Fruit fly (Drosophila melanogaster) whole organism, embryonic: Measurements from ENCODE around the gene CG32668.

Source experiments
- Aef1 ChIP-seq: fragments of 200-800 bp; sonication (Bioruptor generic); IDR thresholded peaks from 3 replicates; pipeline ENCODE4 v1.3.6; 2022; ENCODE audit warnings: missing biosample characterization, missing genetic modification characterization
- BtbVII ChIP-seq: fragments of 200-800 bp; sonication (Bioruptor generic); optimal IDR thresholded peaks from 3 replicates; lab custom pipeline; 2017; ENCODE audit warnings: missing biosample characterization, mild to moderate bottlenecking, missing genetic modification characterization
- C15 ChIP-seq: fragments of 200-800 bp; sonication (Bioruptor generic); IDR thresholded peaks from 3 replicates; pipeline ENCODE4 v1.3.6; 2022; ENCODE audit warnings: missing biosample characterization, missing genetic modification characterization
- CG11085 ChIP-seq: fragments of 200-800 bp; sonication (Bioruptor generic); IDR thresholded peaks from 2 replicates; pipeline ENCODE4 v1.3.6; 2022; ENCODE audit warnings: missing biosample characterization, missing genetic modification characterization
- CG12236 ChIP-seq: fragments of 200-800 bp; sonication (Bioruptor generic); optimal IDR thresholded peaks from 2 replicates; lab custom pipeline; 2016; ENCODE audit warnings: missing biosample characterization, missing genetic modification characterization
- CG12391 ChIP-seq: fragments of 200-800 bp; sonication (Bioruptor generic); optimal IDR thresholded peaks from 3 replicates; lab custom pipeline; 2018; ENCODE audit warnings: missing biosample characterization, mild to moderate bottlenecking, missing genetic modification characterization, moderate library complexity
- CG12659 ChIP-seq: fragments of 200-800 bp; sonication (Bioruptor generic); optimal IDR thresholded peaks from 3 replicates; lab custom pipeline; 2017; ENCODE audit warnings: mild to moderate bottlenecking, missing biosample characterization, missing genetic modification reagents, missing genetic modification characterization
- CG14667 ChIP-seq: fragments of 200-800 bp; sonication (Bioruptor generic); IDR thresholded peaks from 2 replicates; pipeline ENCODE4 v1.3.6; 2022; ENCODE audit warnings: missing biosample characterization, missing genetic modification characterization
- CG17612 ChIP-seq: fragments of 200-800 bp; sonication (Bioruptor generic); IDR thresholded peaks from 2 replicates; pipeline ENCODE4 v1.3.6; 2022; ENCODE audit warnings: missing biosample characterization, missing genetic modification characterization
- CG18011 ChIP-seq: fragments of 200-800 bp; sonication (Bioruptor generic); optimal IDR thresholded peaks from 2 replicates; lab custom pipeline; 2017; ENCODE audit warnings: missing biosample characterization, missing genetic modification characterization, mild to moderate bottlenecking, moderate library complexity, missing genotype
- CG18262 ChIP-seq: fragments of 200-800 bp; optimal IDR thresholded peaks from 3 replicates; lab custom pipeline; 2019; ENCODE audit warnings: missing biosample characterization, mild to moderate bottlenecking, missing genetic modification characterization, moderate library complexity
- CG2712 ChIP-seq: fragments of 200-800 bp; optimal IDR thresholded peaks from 3 replicates; lab custom pipeline; 2019; ENCODE audit warnings: missing biosample characterization, mild to moderate bottlenecking, missing genetic modification characterization, moderate library complexity
- CG43689 ChIP-seq: fragments of 200-800 bp; sonication (Bioruptor generic); IDR thresholded peaks from 2 replicates; pipeline ENCODE4 v1.3.6; 2022; ENCODE audit warnings: missing biosample characterization, missing genetic modification characterization
- CG4617 ChIP-seq: fragments of 200-800 bp; sonication (Bioruptor generic); optimal IDR thresholded peaks from 3 replicates; lab custom pipeline; 2016; ENCODE audit warnings: missing biosample characterization, missing genetic modification characterization, borderline replicate concordance
- CG9876 ChIP-seq: fragments of 200-800 bp; sonication (Bioruptor generic); optimal IDR thresholded peaks from 2 replicates; lab custom pipeline; 2016; ENCODE audit warnings: missing biosample characterization, missing genetic modification characterization
- Doc3 ChIP-seq: fragments of 200-800 bp; sonication (Bioruptor generic); IDR thresholded peaks from 3 replicates; pipeline ENCODE4 v1.3.6; 2022; ENCODE audit warnings: missing biosample characterization, missing genetic modification characterization; ENCODE audit not compliant: partially characterized antibody
- HLH54F ChIP-seq: fragments of 200-800 bp; sonication (Bioruptor generic); optimal IDR thresholded peaks from 3 replicates; lab custom pipeline; 2016; ENCODE audit warnings: missing biosample characterization, missing genetic modification characterization
- MTF-1 ChIP-seq: fragments of 200-800 bp; sonication (Bioruptor generic); optimal IDR thresholded peaks from 2 replicates; lab custom pipeline; 2018; ENCODE audit warnings: missing biosample characterization, mild to moderate bottlenecking, missing genetic modification characterization, borderline replicate concordance
- Nf-YC ChIP-seq: fragments of 200-800 bp; optimal IDR thresholded peaks from 3 replicates; lab custom pipeline; 2019; ENCODE audit warnings: missing biosample characterization, mild to moderate bottlenecking, missing genetic modification characterization, moderate library complexity
- Oaz ChIP-seq: fragments of 200-800 bp; sonication (Bioruptor generic); IDR thresholded peaks from 2 replicates; pipeline ENCODE4 v1.3.6; 2022; ENCODE audit warnings: missing biosample characterization, missing genetic modification characterization
- Opbp ChIP-seq: fragments of 200-800 bp; sonication (Bioruptor generic); IDR thresholded peaks from 3 replicates; pipeline ENCODE4 v1.3.6; 2022; ENCODE audit warnings: missing biosample characterization, missing genetic modification characterization; ENCODE audit not compliant: partially characterized antibody
- Sin3A ChIP-seq: fragments of >200 bp; optimal IDR thresholded peaks from 2 replicates; lab custom pipeline; 2018
- Vsx1 ChIP-seq: fragments of 200-800 bp; sonication (Bioruptor generic); optimal IDR thresholded peaks from 2 replicates; lab custom pipeline; 2017; ENCODE audit warnings: missing biosample characterization, mild to moderate bottlenecking, missing genetic modification characterization, missing genetic modification reagents
- az2 ChIP-seq: fragments of 200-800 bp; sonication (Bioruptor generic); optimal IDR thresholded peaks from 3 replicates; lab custom pipeline; 2016; ENCODE audit warnings: missing biosample characterization, missing genetic modification characterization
- bigmax ChIP-seq: fragments of 200-800 bp; sonication (Bioruptor generic); optimal IDR thresholded peaks from 2 replicates; lab custom pipeline; 2018; ENCODE audit warnings: missing biosample characterization, mild to moderate bottlenecking, missing genetic modification characterization
- bowl ChIP-seq: fragments of 200-800 bp; sonication (Bioruptor generic); IDR thresholded peaks from 2 replicates; pipeline ENCODE4 v1.3.6; 2022; ENCODE audit warnings: missing biosample characterization, missing genetic modification characterization
- br ChIP-seq: fragments of >200 bp; optimal IDR thresholded peaks from 2 replicates; lab custom pipeline; 2017
- caup ChIP-seq: fragments of 200-800 bp; sonication (Bioruptor generic); optimal IDR thresholded peaks from 3 replicates; lab custom pipeline; 2017; ENCODE audit warnings: missing biosample characterization, mild to moderate bottlenecking, missing genetic modification characterization, moderate library complexity; ENCODE audit not compliant: severe bottlenecking
- croc ChIP-seq: fragments of 200-800 bp; sonication (Bioruptor generic); conservative IDR thresholded peaks from 3 replicates; pipeline ENCODE4 v1.3.6; 2022; ENCODE audit warnings: missing biosample characterization, missing genetic modification characterization
- dmrt11E ChIP-seq: fragments of 200-800 bp; sonication (Bioruptor generic); optimal IDR thresholded peaks from 3 replicates; lab custom pipeline; 2018; ENCODE audit warnings: missing biosample characterization, mild to moderate bottlenecking, missing genetic modification characterization, moderate library complexity
- esg ChIP-seq: fragments of 200-800 bp; sonication (Bioruptor generic); conservative IDR thresholded peaks from 2 replicates; pipeline ENCODE4 v1.3.6; 2022; ENCODE audit warnings: missing biosample characterization, missing genetic modification characterization
- eve ChIP-seq, 2 experiments: fragments of >200 bp; optimal IDR thresholded peaks; 2 replicates each; lab custom pipeline; 2017; ENCODE audit warnings: missing biosample characterization in 2 of 2, missing genetic modification characterization in 2 of 2
- fd102C ChIP-seq: fragments of 200-800 bp; sonication (Bioruptor generic); optimal IDR thresholded peaks from 2 replicates; lab custom pipeline; 2018; ENCODE audit warnings: missing biosample characterization, mild to moderate bottlenecking, missing genetic modification characterization, moderate library complexity
- gfzf ChIP-seq: fragments of 200-800 bp; sonication (Bioruptor generic); optimal IDR thresholded peaks from 2 replicates; lab custom pipeline; 2016; ENCODE audit warnings: missing biosample characterization, mild to moderate bottlenecking, missing genetic modification characterization, moderate library complexity
- ham ChIP-seq: fragments of 200-800 bp; sonication (Bioruptor generic); IDR thresholded peaks from 2 replicates; pipeline ENCODE4 v1.3.6; 2022; ENCODE audit warnings: missing biosample characterization, missing genetic modification characterization
- jing ChIP-seq: fragments of 200-800 bp; sonication (Bioruptor generic); optimal IDR thresholded peaks from 2 replicates; lab custom pipeline; 2018; ENCODE audit warnings: missing biosample characterization, mild to moderate bottlenecking, missing genetic modification characterization
- jumu ChIP-seq: fragments of 200-800 bp; sonication (Bioruptor generic); optimal IDR thresholded peaks from 3 replicates; lab custom pipeline; 2016; ENCODE audit warnings: missing biosample characterization, missing genetic modification characterization
- klu ChIP-seq: fragments of 200-800 bp; sonication (Bioruptor generic); IDR thresholded peaks from 2 replicates; pipeline ENCODE4 v1.3.6; 2022; ENCODE audit warnings: missing biosample characterization, missing genetic modification characterization
- kni ChIP-seq: fragments of 200-800 bp; sonication (Bioruptor generic); optimal IDR thresholded peaks from 3 replicates; lab custom pipeline; 2017; ENCODE audit warnings: mild to moderate bottlenecking, missing biosample characterization, missing genetic modification reagents, missing genetic modification characterization
- lmd ChIP-seq: fragments of 200-800 bp; sonication (Bioruptor generic); IDR thresholded peaks from 2 replicates; pipeline ENCODE4 v1.3.6; 2022; ENCODE audit warnings: missing biosample characterization, missing genetic modification characterization
- nerfin-2 ChIP-seq: fragments of 200-800 bp; sonication (Bioruptor generic); IDR thresholded peaks from 2 replicates; pipeline ENCODE4 v1.3.6; 2022; ENCODE audit warnings: missing biosample characterization, missing genetic modification characterization; ENCODE audit not compliant: partially characterized antibody
- nmo ChIP-seq: fragments of 200-800 bp; sonication (Bioruptor generic); optimal IDR thresholded peaks from 2 replicates; lab custom pipeline; 2018; ENCODE audit warnings: missing biosample characterization, mild to moderate bottlenecking, missing genetic modification characterization, moderate library complexity
- oc ChIP-seq: fragments of 200-800 bp; sonication (Bioruptor generic); optimal IDR thresholded peaks from 2 replicates; lab custom pipeline; 2018; ENCODE audit warnings: missing biosample characterization, mild to moderate bottlenecking, missing genetic modification characterization, moderate library complexity
- odd ChIP-seq: fragments of 200-800 bp; sonication (Bioruptor generic); optimal IDR thresholded peaks from 2 replicates; lab custom pipeline; 2017; ENCODE audit warnings: missing biosample characterization, mild to moderate bottlenecking, missing genetic modification characterization
- ranshi ChIP-seq: fragments of 200-800 bp; sonication (Bioruptor generic); IDR thresholded peaks from 2 replicates; pipeline ENCODE4 v1.3.6; 2022; ENCODE audit warnings: missing biosample characterization, missing genetic modification characterization
- sd ChIP-seq: fragments of 200-800 bp; sonication (Bioruptor generic); optimal IDR thresholded peaks from 3 replicates; lab custom pipeline; 2018; ENCODE audit warnings: missing biosample characterization, mild to moderate bottlenecking, missing genetic modification characterization, moderate library complexity
- so ChIP-seq: fragments of 200-800 bp; sonication (Bioruptor generic); IDR thresholded peaks from 3 replicates; pipeline ENCODE4 v1.3.6; 2022; ENCODE audit warnings: missing biosample characterization, missing genetic modification characterization
- tna ChIP-seq: fragments of 200-800 bp; sonication (Bioruptor generic); IDR thresholded peaks from 2 replicates; pipeline ENCODE4 v1.3.6; 2022; ENCODE audit warnings: missing biosample characterization, missing genetic modification characterization; ENCODE audit not compliant: partially characterized antibody
- toy ChIP-seq: fragments of 200-800 bp; sonication (Bioruptor generic); IDR thresholded peaks from 2 replicates; pipeline ENCODE4 v1.3.6; 2022; ENCODE audit warnings: missing biosample characterization, missing genetic modification characterization
- ttk ChIP-seq: fragments of 200-800 bp; sonication (Bioruptor generic); IDR thresholded peaks from 2 replicates; pipeline ENCODE4 v2.1.2; 2022; ENCODE audit warnings: missing biosample characterization, missing genetic modification characterization

The CG32668 gene

dm6 chrX:11137566-11138186 lies 21.9 kb downstream of the CG32668 start, which contains the start of gene CDK2AP1 (continued):
- peak; percentile 9 for TF ChIP-seq CG18262 (tag; lab: Kevin White, UChicago)
- TF ChIP-seq odd, result no peak
- peak; percentile 32 for TF ChIP-seq CG12391
- peak; percentile 72 for TF ChIP-seq nerfin-2 (GFP tag; lab: Robert Waterston, UW)
- peak; percentile 39 for TF ChIP-seq CG2712 (tag; lab: Kevin White, UChicago)
- TF ChIP-seq gfzf, result peak; percentile 55
- TF ChIP-seq esg, result 0 out of 2 replicates have a peak, but pooled peaks have one; percentile 24
- TF ChIP-seq CG43689, result no peak
- TF ChIP-seq CG14667 (GFP tag; lab: Robert Waterston, UW), result no peak
- no peak for TF ChIP-seq BtbVII (GFP tag; lab: Kevin White, UChicago)
- TF ChIP-seq CG17612, result no peak
- no peak for TF ChIP-seq Vsx1 (GFP tag; lab: Kevin White, UChicago)
- TF ChIP-seq CG12236 (GFP tag; lab: Kevin White, UChicago), result no peak
- no peak for TF ChIP-seq fd102C (GFP tag; lab: Kevin White, UChicago)
- TF ChIP-seq br (lab: Kevin White, UChicago), result no peak
- peak; percentile 74 for TF ChIP-seq Opbp (GFP tag; lab: Robert Waterston, UW)
- TF ChIP-seq lmd (GFP tag; lab: Robert Waterston, UW), result no peak
- TF ChIP-seq dmrt11E (tag; lab: Kevin White, UChicago), result peak; percentile 12
- TF ChIP-seq Oaz (GFP tag; lab: Robert Waterston, UW), result no peak
- TF ChIP-seq nmo (GFP tag; lab: Kevin White, UChicago), result peak; percentile 36
- TF ChIP-seq CG9876 (GFP tag; lab: Kevin White, UChicago), result no peak
- TF ChIP-seq CG18011, result no peak
- TF ChIP-seq Nf-YC (tag; lab: Kevin White, UChicago), result no peak
- TF ChIP-seq MTF-1 (GFP tag; lab: Kevin White, UChicago), result no peak
- TF ChIP-seq CG12659 (GFP tag; lab: Kevin White, UChicago), result peak; percentile 50
- no peak for TF ChIP-seq croc (GFP tag; lab: Robert Waterston, UW)
- TF ChIP-seq Doc3 (GFP tag; lab: Robert Waterston, UW), result no peak; the same call in 2 of the 3 replicates
- TF ChIP-seq jumu (GFP tag; lab: Kevin White, UChicago), result peak; percentile 48
- TF ChIP-seq bowl (GFP tag; lab: Robert Waterston, UW), result no peak
- TF ChIP-seq sd (tag; lab: Kevin White, UChicago), result no peak
- TF ChIP-seq ttk (GFP tag; lab: Robert Waterston, UW), result no peak
- no peak for TF ChIP-seq CG11085 (GFP tag; lab: Robert Waterston, UW)
- TF ChIP-seq az2 (GFP tag; lab: Kevin White, UChicago), result peak; percentile 16
- TF ChIP-seq so, result peak; percentile 51; the same call in 2 of the 3 replicates
- no peak for TF ChIP-seq jing (GFP tag; lab: Kevin White, UChicago)
- TF ChIP-seq ham (GFP tag; lab: Robert Waterston, UW), result no peak
- TF ChIP-seq klu (GFP tag; lab: Robert Waterston, UW), result peak; percentile 40; the same call in 1 of the 2 replicates
- peak; percentile 54 for TF ChIP-seq CG4617 (GFP tag; lab: Kevin White, UChicago)
- no peak for TF ChIP-seq eve (GFP tag; optimal IDR thresholded peaks at IDR 0.05; lab: Kevin White, UChicago)
- TF ChIP-seq Sin3A, result peak; percentile 19
- peak; percentile 66 for TF ChIP-seq oc (tag; lab: Kevin White, UChicago)
- peak; percentile 25; the same call in 1 of the 3 replicates for TF ChIP-seq Aef1
- no peak for TF ChIP-seq bigmax (GFP tag; lab: Kevin White, UChicago)
- TF ChIP-seq caup (GFP tag; lab: Kevin White, UChicago), result no peak
- TF ChIP-seq C15 (GFP tag; lab: Robert Waterston, UW), result no peak
- 0 out of 2 replicates have a peak, but pooled peaks have one; percentile 29 for TF ChIP-seq ranshi (GFP tag; lab: Robert Waterston, UW)
- TF ChIP-seq tna (GFP tag; lab: Robert Waterston, UW), result peak; percentile 81; the same call in 1 of the 2 replicates
- no peak for TF ChIP-seq kni (GFP tag; lab: Kevin White, UChicago)
- peak; percentile 42 for TF ChIP-seq HLH54F (GFP tag; lab: Kevin White, UChicago)
- no peak for TF ChIP-seq toy
